Fruit fly (Drosophila melanogaster): ENCODE results near the gene CG9948.

dm6 chr3L:6963175-6963574, 7.4 kb downstream of the CG9948 start:
- no peak for TF ChIP-seq CG8478 (optimal IDR thresholded peaks at IDR 0.05)
- no peak for TF ChIP-seq CTCF (optimal IDR thresholded peaks at IDR 0.05)

Measured in S2 (cell line).